Worm (Caenorhabditis elegans) whole organism, young adult: Measurements from ENCODE around the gene F32D8.12.

ENCODE experiments used
- B0019.2 ChIP-seq: fragments of 200-800 bp; sonication (Bioruptor generic); conservative IDR thresholded peaks from 2 replicates; pipeline ENCODE4 v1.3.6; 2022; ENCODE audit warnings: missing genetic modification reagents, missing genetic modification characterization, missing compliant biosample characterization
- B0035.1 ChIP-seq: sonication (generic microtip); optimal IDR thresholded peaks from 2 replicates; lab custom pipeline; 2016; ENCODE audit warnings: missing genetic modification characterization, mild to moderate bottlenecking, missing compliant biosample characterization, missing genotype, missing genetic modification reagents
- B0261.1 ChIP-seq: sonication (generic microtip); optimal IDR thresholded peaks from 2 replicates; lab custom pipeline; 2016; ENCODE audit warnings: mild to moderate bottlenecking, missing genetic modification characterization, moderate library complexity, missing compliant biosample characterization
- F22D6.2 ChIP-seq: sonication (generic microtip); optimal IDR thresholded peaks from 2 replicates; lab custom pipeline; 2016; ENCODE audit warnings: mild to moderate bottlenecking, missing genetic modification characterization, missing compliant biosample characterization
- F33H1.4 ChIP-seq: fragments of 200-800 bp; sonication (Bioruptor generic); IDR thresholded peaks from 2 replicates; pipeline ENCODE4 v1.3.6; 2022; ENCODE audit warnings: missing genetic modification reagents, missing genetic modification characterization, missing compliant biosample characterization
- F55B11.4 ChIP-seq: sonication (generic microtip); optimal IDR thresholded peaks from 2 replicates; lab custom pipeline; 2016; ENCODE audit warnings: missing compliant biosample characterization, missing genetic modification characterization, borderline replicate concordance; ENCODE audit not compliant: insufficient read depth
- F57C9.4 ChIP-seq: sonication (generic microtip); optimal IDR thresholded peaks from 2 replicates; lab custom pipeline; 2017; ENCODE audit warnings: mild to moderate bottlenecking, missing genetic modification characterization, missing compliant biosample characterization
- T07F8.4 ChIP-seq: sonication (generic microtip); optimal IDR thresholded peaks from 2 replicates; lab custom pipeline; 2016; ENCODE audit warnings: mild to moderate bottlenecking, missing genetic modification characterization, moderate library complexity, missing compliant biosample characterization
- T26A5.8 ChIP-seq: sonication (generic microtip); optimal IDR thresholded peaks from 2 replicates; lab custom pipeline; 2016; ENCODE audit warnings: missing genetic modification characterization, missing compliant biosample characterization
- Y53F4B.3 ChIP-seq: fragments of 200-800 bp; sonication (Bioruptor generic); IDR thresholded peaks from 2 replicates; pipeline ENCODE4 v1.3.6; 2022; ENCODE audit warnings: missing genetic modification reagents, missing genetic modification characterization, missing compliant biosample characterization
- Y67H2A.10 ChIP-seq: fragments of 200-800 bp; sonication (Bioruptor generic); conservative IDR thresholded peaks from 2 replicates; pipeline ENCODE4 v1.3.6; 2022; ENCODE audit warnings: missing genetic modification reagents, missing genetic modification characterization, missing compliant biosample characterization
- Y79H2A.3 ChIP-seq: fragments of 200-800 bp; sonication (Bioruptor generic); conservative IDR thresholded peaks from 2 replicates; pipeline ENCODE4 v1.3.6; 2022; ENCODE audit warnings: missing genetic modification reagents, missing genetic modification characterization, missing compliant biosample characterization
- ZK185.1 ChIP-seq: sonication (generic microtip); optimal IDR thresholded peaks from 2 replicates; lab custom pipeline; 2016; ENCODE audit warnings: mild to moderate bottlenecking, missing genetic modification characterization, missing compliant biosample characterization; ENCODE audit not compliant: poor library complexity, severe bottlenecking
- aptf-3 ChIP-seq: fragments of 200-800 bp; sonication (Bioruptor generic); IDR thresholded peaks from 2 replicates; pipeline ENCODE4 v1.3.6; 2022; ENCODE audit warnings: missing genetic modification characterization, missing compliant biosample characterization
- bed-1 ChIP-seq: fragments of 200-800 bp; sonication (Bioruptor generic); IDR thresholded peaks from 2 replicates; pipeline ENCODE4 v1.3.6; 2022; ENCODE audit warnings: missing genetic modification reagents, missing genetic modification characterization, missing compliant biosample characterization
- ccch-3 ChIP-seq: fragments of 200-800 bp; sonication (Bioruptor generic); optimal IDR thresholded peaks from 2 replicates; lab custom pipeline; 2018; ENCODE audit warnings: mild to moderate bottlenecking, missing genetic modification characterization, missing compliant biosample characterization
- cebp-1 ChIP-seq, 2 experiments: fragments of 200-800 bp in 1 of 2; sonication (Bioruptor generic) in 1 of 2; sonication (generic microtip) in 1 of 2; IDR thresholded peaks in 1 of 2; optimal IDR thresholded peaks in 1 of 2; 2 replicates each; pipeline versions ENCODE4 v1.3.6 to Lab custom; 2017 to 2022; ENCODE audit warnings: missing compliant biosample characterization in 2 of 2, missing genetic modification characterization in 2 of 2, mild to moderate bottlenecking in 1 of 2, missing genetic modification reagents in 1 of 2, moderate library complexity in 1 of 2
- egl-44 ChIP-seq: fragments of 200-800 bp; sonication (Bioruptor generic); IDR thresholded peaks from 2 replicates; pipeline ENCODE4 v1.3.6; 2022; ENCODE audit warnings: missing genetic modification reagents, missing genetic modification characterization, missing compliant biosample characterization
- ekl-4 ChIP-seq: fragments of 200-800 bp; sonication (Bioruptor generic); IDR thresholded peaks from 2 replicates; pipeline ENCODE4 v1.3.6; 2022; ENCODE audit warnings: missing genetic modification reagents, missing genetic modification characterization, missing compliant biosample characterization
- fkh-3 ChIP-seq: sonication (generic microtip); optimal IDR thresholded peaks from 2 replicates; lab custom pipeline; 2016; ENCODE audit warnings: mild to moderate bottlenecking, missing genetic modification characterization, missing compliant biosample characterization
- gei-17 ChIP-seq: fragments of 200-800 bp; sonication (Bioruptor generic); optimal IDR thresholded peaks from 2 replicates; lab custom pipeline; 2018; ENCODE audit warnings: mild to moderate bottlenecking, missing genetic modification characterization, missing compliant biosample characterization
- hlh-12 ChIP-seq: sonication (generic microtip); optimal IDR thresholded peaks from 2 replicates; lab custom pipeline; 2016; ENCODE audit warnings: missing genetic modification characterization, missing compliant biosample characterization
- hmg-1.2 ChIP-seq: fragments of 200-800 bp; sonication (Bioruptor generic); IDR thresholded peaks from 2 replicates; pipeline ENCODE4 v1.3.6; 2022; ENCODE audit warnings: missing genetic modification reagents, missing genetic modification characterization, missing compliant biosample characterization
- hmg-20 ChIP-seq: fragments of 200-800 bp; sonication (Bioruptor generic); IDR thresholded peaks from 2 replicates; pipeline ENCODE4 v1.3.6; 2022; ENCODE audit warnings: missing genetic modification reagents, missing genetic modification characterization, missing compliant biosample characterization
- hrde-1 ChIP-seq: sonication (generic microtip); optimal IDR thresholded peaks from 2 replicates; lab custom pipeline; 2016; ENCODE audit warnings: missing genetic modification characterization, mild to moderate bottlenecking, missing compliant biosample characterization, moderate library complexity, missing genotype, missing genetic modification reagents, borderline replicate concordance
- lag-1 ChIP-seq: fragments of 200-800 bp; sonication (Bioruptor generic); IDR thresholded peaks from 2 replicates; pipeline ENCODE4 v1.3.6; 2022; ENCODE audit warnings: missing genetic modification reagents, missing genetic modification characterization, missing compliant biosample characterization
- let-526 ChIP-seq: fragments of 200-800 bp; sonication (Bioruptor generic); IDR thresholded peaks from 2 replicates; pipeline ENCODE4 v1.3.6; 2022; ENCODE audit warnings: missing genetic modification reagents, missing genetic modification characterization, missing compliant biosample characterization
- lin-40 ChIP-seq: sonication (generic microtip); optimal IDR thresholded peaks from 2 replicates; lab custom pipeline; 2016; ENCODE audit warnings: missing genetic modification characterization, mild to moderate bottlenecking, missing compliant biosample characterization, missing genotype, missing genetic modification reagents
- lir-1 ChIP-seq: fragments of 200-800 bp; sonication (Bioruptor generic); conservative IDR thresholded peaks from 2 replicates; pipeline ENCODE4 v1.3.6; 2022; ENCODE audit warnings: missing genetic modification reagents, missing genetic modification characterization, missing compliant biosample characterization
- lsl-1 ChIP-seq: fragments of 200-800 bp; sonication (Bioruptor generic); optimal IDR thresholded peaks from 2 replicates; lab custom pipeline; 2018; ENCODE audit warnings: mild to moderate bottlenecking, missing genetic modification characterization, moderate library complexity, missing compliant biosample characterization
- lsy-27 ChIP-seq: sonication (generic microtip); optimal IDR thresholded peaks from 2 replicates; lab custom pipeline; 2017; ENCODE audit warnings: missing genetic modification characterization, mild to moderate bottlenecking, missing compliant biosample characterization, antibody characterized with exemption, missing genotype, borderline replicate concordance; ENCODE audit not compliant: insufficient read depth
- madf-10 ChIP-seq: sonication (generic microtip); optimal IDR thresholded peaks from 2 replicates; lab custom pipeline; 2016; ENCODE audit warnings: mild to moderate bottlenecking, missing genetic modification characterization, missing compliant biosample characterization
- madf-8 ChIP-seq: fragments of 200-800 bp; sonication (Bioruptor generic); conservative IDR thresholded peaks from 2 replicates; pipeline ENCODE4 v1.3.6; 2022; ENCODE audit warnings: missing genetic modification reagents, missing genetic modification characterization, missing compliant biosample characterization
- mes-4 ChIP-seq: sonication (generic microtip); optimal IDR thresholded peaks from 2 replicates; lab custom pipeline; 2016; ENCODE audit warnings: missing genotype, missing genetic modification characterization, missing compliant biosample characterization
- nfya-1 ChIP-seq: sonication (generic microtip); optimal IDR thresholded peaks from 2 replicates; lab custom pipeline; 2017; ENCODE audit warnings: antibody characterized with exemption, missing compliant biosample characterization, missing genetic modification characterization, borderline replicate concordance; ENCODE audit not compliant: insufficient read depth
- nhr-27 ChIP-seq: fragments of 200-800 bp; sonication (Bioruptor generic); optimal IDR thresholded peaks from 2 replicates; lab custom pipeline; 2018; ENCODE audit warnings: mild to moderate bottlenecking, missing genetic modification characterization, moderate library complexity, missing compliant biosample characterization
- rec-8 ChIP-seq, 2 experiments: sonication (generic microtip); optimal IDR thresholded peaks; 2 replicates each; lab custom pipeline; 2016; ENCODE audit warnings: mild to moderate bottlenecking in 2 of 2, missing genetic modification characterization in 2 of 2, missing genetic modification reagents in 2 of 2, missing genotype in 2 of 2, missing biosample characterization in 1 of 2, missing compliant biosample characterization in 1 of 2, moderate library complexity in 1 of 2
- rpc-1 ChIP-seq, 2 experiments: fragments of 150-350 bp in 1 of 2; sonication (generic microtip) in 1 of 2; optimal IDR thresholded peaks; 2 replicates each; lab custom pipeline; 2014 to 2018; ENCODE audit warnings: missing biosample characterization in 1 of 2, missing genetic modification characterization in 1 of 2, missing genetic modification reagents in 1 of 2, missing genotype in 1 of 2
- sea-2 ChIP-seq: fragments of 200-800 bp; sonication (Bioruptor generic); IDR thresholded peaks from 2 replicates; pipeline ENCODE4 v1.3.6; 2022; ENCODE audit warnings: missing genetic modification characterization, missing compliant biosample characterization
- tbx-9 ChIP-seq: sonication (generic microtip); optimal IDR thresholded peaks from 2 replicates; lab custom pipeline; 2016; ENCODE audit warnings: borderline replicate concordance, missing genetic modification characterization, inconsistent platforms, missing compliant biosample characterization
- tlf-1 ChIP-seq: fragments of 200-800 bp; sonication (Bioruptor generic); optimal IDR thresholded peaks from 2 replicates; lab custom pipeline; 2018; ENCODE audit warnings: mild to moderate bottlenecking, missing genetic modification characterization, missing compliant biosample characterization
- xnd-1 ChIP-seq: sonication (generic microtip); optimal IDR thresholded peaks from 2 replicates; lab custom pipeline; 2016; ENCODE audit warnings: missing genotype, missing genetic modification reagents, missing genetic modification characterization, missing compliant biosample characterization
- zfh-2 ChIP-seq: fragments of 200-800 bp; sonication (Bioruptor generic); conservative IDR thresholded peaks from 2 replicates; pipeline ENCODE4 v1.3.6; 2022; ENCODE audit warnings: missing genetic modification reagents, missing genetic modification characterization, missing compliant biosample characterization
- zim-3 ChIP-seq: sonication (generic microtip); optimal IDR thresholded peaks from 2 replicates; lab custom pipeline; 2017; ENCODE audit warnings: mild to moderate bottlenecking, missing genetic modification characterization, moderate library complexity, missing compliant biosample characterization
- ztf-18 ChIP-seq: sonication (generic microtip); optimal IDR thresholded peaks from 2 replicates; lab custom pipeline; 2016; ENCODE audit warnings: missing genotype, mild to moderate bottlenecking, missing genetic modification characterization, missing compliant biosample characterization
- ztf-25 ChIP-seq: fragments of 200-800 bp; sonication (Bioruptor generic); IDR thresholded peaks from 2 replicates; pipeline ENCODE4 v1.3.6; 2022; ENCODE audit warnings: missing genetic modification reagents, missing genetic modification characterization, missing compliant biosample characterization
- ztf-26 ChIP-seq: sonication (generic microtip); optimal IDR thresholded peaks from 2 replicates; lab custom pipeline; 2017; ENCODE audit warnings: missing genetic modification characterization, missing compliant biosample characterization

F32D8.12 gene

DNA sequence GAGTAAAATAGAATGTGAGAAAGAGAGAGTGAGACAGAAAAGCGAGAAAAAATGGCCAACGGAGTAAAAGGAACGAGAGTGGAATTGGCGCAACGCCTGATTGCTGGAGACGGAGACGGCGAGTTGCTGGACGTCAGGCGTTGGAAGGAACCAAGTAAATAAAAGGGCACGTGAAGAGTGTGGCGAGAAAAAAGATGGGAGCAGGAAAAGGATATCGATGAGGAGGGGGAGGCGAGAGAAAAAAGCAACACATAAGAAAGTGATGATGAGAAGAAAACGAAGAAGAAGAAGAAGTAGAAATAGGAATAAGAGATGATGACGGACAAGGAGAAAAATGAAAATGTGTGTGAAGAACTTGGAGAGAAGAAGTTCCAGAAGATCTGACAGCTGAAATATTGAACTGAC lies 19.4 kb downstream of the F32D8.12 start (continued):
- no peak for TF ChIP-seq F57C9.4 (tag; lab: Kevin White, UChicago)
- TF ChIP-seq madf-8 (GFP tag; lab: Robert Waterston, UW), result no peak
- TF ChIP-seq nhr-27 (tag; lab: Kevin White, UChicago), result no peak
- no peak for TF ChIP-seq lsy-27 (tag; lab: Kevin White, UChicago)
- no peak for TF ChIP-seq let-526 (GFP tag; lab: Robert Waterston, UW)
- peak; percentile 74 for TF ChIP-seq lin-40 (tag; lab: Kevin White, UChicago)
- no peak for TF ChIP-seq F55B11.4 (tag; lab: Kevin White, UChicago)
- TF ChIP-seq B0019.2 (GFP tag; lab: Robert Waterston, UW), result no peak
- TF ChIP-seq zim-3 (tag; lab: Kevin White, UChicago), result no peak
- TF ChIP-seq F33H1.4 (GFP tag; lab: Robert Waterston, UW), result no peak
- no peak for TF ChIP-seq T26A5.8 (tag; lab: Kevin White, UChicago)
- no peak for TF ChIP-seq rpc-1 (optimal IDR thresholded peaks at IDR 0.05; lab: Kevin White, UChicago)
- TF ChIP-seq rpc-1 (tag; optimal IDR thresholded peaks at IDR 0.05; lab: Kevin White, UChicago), result no peak
- no peak for TF ChIP-seq lsl-1 (GFP tag; lab: Kevin White, UChicago)
- no peak for TF ChIP-seq egl-44
- no peak for TF ChIP-seq nfya-1 (tag; lab: Kevin White, UChicago)
- TF ChIP-seq B0261.1, result no peak
- TF ChIP-seq hlh-12, result no peak
- TF ChIP-seq madf-10 (tag; lab: Kevin White, UChicago), result no peak
- no peak for TF ChIP-seq sea-2 (GFP tag; lab: Robert Waterston, UW)
- TF ChIP-seq ekl-4 (GFP tag; lab: Robert Waterston, UW), result no peak
- no peak for TF ChIP-seq fkh-3 (tag; lab: Kevin White, UChicago)
- TF ChIP-seq mes-4, result no peak
- TF ChIP-seq bed-1, result no peak
- TF ChIP-seq hmg-20 (GFP tag; lab: Robert Waterston, UW), result no peak
- peak; percentile 69; the same call in 1 of the 2 replicates for TF ChIP-seq hmg-1.2 (GFP tag; lab: Robert Waterston, UW)
- no peak for TF ChIP-seq tlf-1 (GFP tag; lab: Kevin White, UChicago)
- no peak for TF ChIP-seq lir-1 (GFP tag; lab: Robert Waterston, UW)
- peak; percentile 45 for TF ChIP-seq ztf-26 (tag; lab: Kevin White, UChicago)
- TF ChIP-seq lag-1 (GFP tag; lab: Robert Waterston, UW), result no peak
- no peak for TF ChIP-seq ztf-25 (GFP tag; lab: Robert Waterston, UW)
- TF ChIP-seq B0035.1 (tag; lab: Kevin White, UChicago), result no peak
- TF ChIP-seq Y79H2A.3 (GFP tag; lab: Robert Waterston, UW), result no peak
- TF ChIP-seq xnd-1 (tag; lab: Kevin White, UChicago), result no peak
- no peak for TF ChIP-seq tbx-9 (tag; lab: Kevin White, UChicago)
- TF ChIP-seq gei-17, result no peak
- peak; percentile 21 for TF ChIP-seq T07F8.4 (tag; lab: Kevin White, UChicago)
- TF ChIP-seq zfh-2 (GFP tag; lab: Robert Waterston, UW), result no peak
- TF ChIP-seq hrde-1 (tag; lab: Kevin White, UChicago), result no peak
- TF ChIP-seq Y53F4B.3 (GFP tag; lab: Robert Waterston, UW), result no peak
- TF ChIP-seq ztf-18 (tag; lab: Kevin White, UChicago), result no peak
- no peak for TF ChIP-seq Y67H2A.10 (GFP tag; lab: Robert Waterston, UW)
- TF ChIP-seq ZK185.1 (tag; lab: Kevin White, UChicago), result no peak
- TF ChIP-seq rec-8 (tag; optimal IDR thresholded peaks at IDR 0.05; lab: Kevin White, UChicago), result no peak
- no peak for TF ChIP-seq F22D6.2 (tag; lab: Kevin White, UChicago)
- TF ChIP-seq aptf-3 (GFP tag; lab: Robert Waterston, UW), result no peak
- no peak for TF ChIP-seq cebp-1 (GFP tag; IDR thresholded peaks at IDR 0.05; lab: Robert Waterston, UW)
- TF ChIP-seq cebp-1 (tag; optimal IDR thresholded peaks at IDR 0.05; lab: Kevin White, UChicago), result peak; percentile 80
- TF ChIP-seq ccch-3, result no peak
